Fruit fly (Drosophila melanogaster) whole organism, wandering third instar larva: ENCODE measurements around the gene GramD1B.

Source experiments
- Abd-B ChIP-seq: fragments of >200 bp; optimal IDR thresholded peaks from 2 replicates; lab custom pipeline; 2017; ENCODE audit warnings: missing biosample characterization, missing genetic modification characterization
- CrebA ChIP-seq: fragments of 200-800 bp; sonication (Bioruptor generic); optimal IDR thresholded peaks from 2 replicates; lab custom pipeline; 2016; ENCODE audit warnings: missing biosample characterization, mild to moderate bottlenecking, missing genetic modification characterization, borderline replicate concordance
- Hnf4 ChIP-seq: fragments of 200-800 bp; sonication (Bioruptor generic); optimal IDR thresholded peaks from 2 replicates; lab custom pipeline; 2016; ENCODE audit warnings: missing biosample characterization, mild to moderate bottlenecking, missing genetic modification characterization
- Myc ChIP-seq: fragments of >200 bp; optimal IDR thresholded peaks from 2 replicates; lab custom pipeline; 2017
- OdsH ChIP-seq: fragments of 200-800 bp; sonication (Bioruptor generic); optimal IDR thresholded peaks from 2 replicates; lab custom pipeline; 2016; ENCODE audit warnings: missing biosample characterization, mild to moderate bottlenecking, missing genetic modification characterization
- Sp1 ChIP-seq: fragments of 200-800 bp; sonication (Bioruptor generic); optimal IDR thresholded peaks from 3 replicates; lab custom pipeline; 2019; ENCODE audit warnings: missing biosample characterization, mild to moderate bottlenecking, missing genetic modification characterization, moderate library complexity
- dmrt93B ChIP-seq: fragments of 200-800 bp; sonication (Bioruptor generic); optimal IDR thresholded peaks from 2 replicates; lab custom pipeline; 2018; ENCODE audit warnings: missing biosample characterization, mild to moderate bottlenecking, missing genetic modification characterization
- dsf ChIP-seq: sonication (Bioruptor generic); optimal IDR thresholded peaks from 2 replicates; lab custom pipeline; 2016; ENCODE audit warnings: missing biosample characterization, missing genetic modification characterization, borderline replicate concordance
- tai ChIP-seq: sonication (Bioruptor generic); optimal IDR thresholded peaks from 2 replicates; lab custom pipeline; 2016; ENCODE audit warnings: missing biosample characterization, missing genetic modification characterization
- usp ChIP-seq: fragments of >200 bp; optimal IDR thresholded peaks from 2 replicates; lab custom pipeline; 2017; ENCODE audit warnings: missing biosample characterization, missing genetic modification characterization
- woc ChIP-seq: sonication (Bioruptor generic); optimal IDR thresholded peaks from 2 replicates; lab custom pipeline; 2016; ENCODE audit warnings: missing biosample characterization, mild to moderate bottlenecking, missing genetic modification characterization

DNA sequence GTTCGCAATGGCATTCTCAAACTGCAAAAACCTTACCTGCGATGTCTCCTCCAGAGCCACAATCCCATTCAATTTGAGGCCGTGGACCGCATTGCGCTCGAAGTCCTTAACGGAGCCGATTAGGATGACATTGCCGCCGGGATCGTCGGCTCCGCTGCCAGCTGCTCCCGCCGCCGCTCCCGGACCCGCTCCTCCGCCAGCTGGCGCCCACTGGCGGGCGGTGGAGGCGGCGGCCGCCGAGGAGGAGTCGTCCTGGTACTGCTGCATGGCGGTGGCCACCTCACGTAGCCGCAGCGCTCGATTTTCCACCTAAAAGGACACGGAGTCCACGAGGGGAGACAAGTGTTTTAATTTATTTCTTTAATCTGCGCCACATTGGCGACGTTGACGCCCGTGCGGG lies 34.5 kb upstream of the GramD1B start:
- no peak for TF ChIP-seq Myc (lab: Kevin White, UChicago)
- no peak for TF ChIP-seq dsf (GFP tag; lab: Kevin White, UChicago)
- no peak for TF ChIP-seq Sp1 (GFP tag; lab: Kevin White, UChicago)
- TF ChIP-seq usp (GFP tag; lab: Kevin White, UChicago), result no peak
- TF ChIP-seq dmrt93B, result no peak
- TF ChIP-seq Hnf4 (GFP tag; lab: Kevin White, UChicago), result no peak
- no peak for TF ChIP-seq Abd-B (GFP tag; lab: Kevin White, UChicago)
- TF ChIP-seq CrebA, result no peak
- no peak for TF ChIP-seq OdsH (GFP tag; lab: Kevin White, UChicago)
- no peak for TF ChIP-seq woc (GFP tag; lab: Kevin White, UChicago)
- no peak for TF ChIP-seq tai
